Fruit fly (Drosophila melanogaster) whole organism, embryonic: ENCODE results near the gene CG1764.
A peak's percentile ranks its signal among the peaks of the same experiment; 100 is the strongest.

Experiments used
- Abd-B ChIP-seq: fragments of 200-800 bp; sonication (Bioruptor generic); optimal IDR thresholded peaks from 2 replicates; lab custom pipeline; 2018; ENCODE audit warnings: missing biosample characterization, mild to moderate bottlenecking, missing genetic modification characterization, moderate library complexity
- Adf1 ChIP-seq: fragments of 200-800 bp; sonication (Bioruptor generic); IDR thresholded peaks from 2 replicates; pipeline ENCODE4 v1.3.6; 2022; ENCODE audit warnings: missing biosample characterization, missing genetic modification characterization
- BEAF-32 ChIP-seq: fragments of 200-800 bp; sonication (Bioruptor generic); optimal IDR thresholded peaks from 3 replicates; lab custom pipeline; 2017; ENCODE audit warnings: missing biosample characterization, missing genetic modification characterization, mild to moderate bottlenecking, moderate library complexity, missing genetic modification reagents
- CG10209 ChIP-seq: fragments of 200-800 bp; sonication (Bioruptor generic); optimal IDR thresholded peaks from 3 replicates; lab custom pipeline; 2017; ENCODE audit warnings: missing biosample characterization, mild to moderate bottlenecking, missing genetic modification characterization, missing genetic modification reagents
- CG10543 ChIP-seq: fragments of 200-800 bp; sonication (Bioruptor generic); optimal IDR thresholded peaks from 3 replicates; lab custom pipeline; 2017; ENCODE audit warnings: missing biosample characterization, mild to moderate bottlenecking, missing genetic modification characterization, moderate library complexity
- CG10959 ChIP-seq: fragments of 200-800 bp; sonication (Bioruptor generic); IDR thresholded peaks from 2 replicates; pipeline ENCODE4 v1.3.6; 2022; ENCODE audit warnings: missing biosample characterization, missing genetic modification characterization
- CG12104 ChIP-seq: fragments of 200-800 bp; sonication (Bioruptor generic); optimal IDR thresholded peaks from 3 replicates; lab custom pipeline; 2016; ENCODE audit warnings: missing biosample characterization, missing genetic modification characterization
- CG12236 ChIP-seq: fragments of 200-800 bp; sonication (Bioruptor generic); optimal IDR thresholded peaks from 2 replicates; lab custom pipeline; 2016; ENCODE audit warnings: missing biosample characterization, missing genetic modification characterization
- CG14965 ChIP-seq: fragments of 200-800 bp; sonication (Bioruptor generic); optimal IDR thresholded peaks from 2 replicates; lab custom pipeline; 2016; ENCODE audit warnings: missing biosample characterization, missing genetic modification characterization, borderline replicate concordance
- CG15011 ChIP-seq: fragments of 200-800 bp; sonication (Bioruptor generic); optimal IDR thresholded peaks from 3 replicates; lab custom pipeline; 2018; ENCODE audit warnings: missing biosample characterization, mild to moderate bottlenecking, missing genetic modification characterization
- CG15479 ChIP-seq: fragments of 200-800 bp; sonication (Bioruptor generic); optimal IDR thresholded peaks from 3 replicates; lab custom pipeline; 2019; ENCODE audit warnings: missing biosample characterization, mild to moderate bottlenecking, missing genetic modification characterization, moderate library complexity
- CG16813 ChIP-seq: fragments of 200-800 bp; sonication (Bioruptor generic); IDR thresholded peaks from 3 replicates; pipeline ENCODE4 v1.3.6; 2022; ENCODE audit warnings: missing biosample characterization, missing genetic modification characterization; ENCODE audit not compliant: partially characterized antibody
- CG17802 ChIP-seq: fragments of 200-800 bp; sonication (Bioruptor generic); optimal IDR thresholded peaks from 2 replicates; lab custom pipeline; 2018; ENCODE audit warnings: missing biosample characterization, mild to moderate bottlenecking, missing genetic modification characterization, moderate library complexity
- CG18619 ChIP-seq: fragments of 200-800 bp; sonication (Bioruptor generic); optimal IDR thresholded peaks from 3 replicates; lab custom pipeline; 2017; ENCODE audit warnings: missing biosample characterization, mild to moderate bottlenecking, missing genetic modification characterization
- CG2199 ChIP-seq: fragments of 200-800 bp; sonication (Bioruptor generic); IDR thresholded peaks from 3 replicates; pipeline ENCODE4 v1.3.6; 2022; ENCODE audit warnings: missing biosample characterization, missing genetic modification characterization
- CG30020 ChIP-seq: fragments of 200-800 bp; optimal IDR thresholded peaks from 2 replicates; lab custom pipeline; 2019; ENCODE audit warnings: missing biosample characterization, mild to moderate bottlenecking, missing genetic modification characterization, moderate library complexity
- CG34422 ChIP-seq: fragments of 200-800 bp; sonication (Bioruptor generic); IDR thresholded peaks from 3 replicates; pipeline ENCODE4 v1.3.6; 2022; ENCODE audit warnings: missing biosample characterization, missing genetic modification characterization
- CG4404 ChIP-seq: fragments of 200-800 bp; sonication (Bioruptor generic); IDR thresholded peaks from 2 replicates; pipeline ENCODE4 v1.3.6; 2022; ENCODE audit warnings: missing biosample characterization, missing genetic modification characterization
- CG4707 ChIP-seq: fragments of 200-800 bp; sonication (Bioruptor generic); optimal IDR thresholded peaks from 2 replicates; lab custom pipeline; 2018; ENCODE audit warnings: missing biosample characterization, mild to moderate bottlenecking, missing genetic modification characterization, moderate library complexity
- CG7745 ChIP-seq: fragments of 200-800 bp; sonication (Bioruptor generic); optimal IDR thresholded peaks from 2 replicates; lab custom pipeline; 2018; ENCODE audit warnings: missing biosample characterization, mild to moderate bottlenecking, missing genetic modification characterization, moderate library complexity
- CG8388 ChIP-seq: fragments of 200-800 bp; sonication (Bioruptor generic); optimal IDR thresholded peaks from 2 replicates; lab custom pipeline; 2019; ENCODE audit warnings: missing biosample characterization, mild to moderate bottlenecking, missing genetic modification characterization, moderate library complexity
- CG8924 ChIP-seq: fragments of 200-800 bp; optimal IDR thresholded peaks from 3 replicates; lab custom pipeline; 2019; ENCODE audit warnings: missing biosample characterization, mild to moderate bottlenecking, missing genetic modification characterization, moderate library complexity
- CG9876 ChIP-seq: fragments of 200-800 bp; sonication (Bioruptor generic); optimal IDR thresholded peaks from 2 replicates; lab custom pipeline; 2016; ENCODE audit warnings: missing biosample characterization, missing genetic modification characterization
- D19A ChIP-seq: fragments of 200-800 bp; optimal IDR thresholded peaks from 3 replicates; lab custom pipeline; 2019; ENCODE audit warnings: missing biosample characterization, mild to moderate bottlenecking, missing genetic modification characterization, moderate library complexity
- Dek ChIP-seq: fragments of 200-800 bp; sonication (Bioruptor generic); optimal IDR thresholded peaks from 3 replicates; lab custom pipeline; 2019; ENCODE audit warnings: missing biosample characterization, mild to moderate bottlenecking, missing genetic modification characterization, moderate library complexity
- Dfd ChIP-seq, 2 experiments: fragments of >200 bp; optimal IDR thresholded peaks; 2 replicates each; lab custom pipeline; 2017; ENCODE audit warnings: missing biosample characterization in 2 of 2, missing genetic modification characterization in 2 of 2
- ERR ChIP-seq: fragments of 200-800 bp; sonication (Bioruptor generic); optimal IDR thresholded peaks from 2 replicates; lab custom pipeline; 2016; ENCODE audit warnings: missing biosample characterization, missing genetic modification characterization
- Gsc ChIP-seq: fragments of 200-800 bp; sonication (Bioruptor generic); IDR thresholded peaks from 2 replicates; pipeline ENCODE4 v1.3.6; 2022; ENCODE audit warnings: missing biosample characterization, missing genetic modification characterization
- Hey ChIP-seq: fragments of 200-800 bp; sonication (Bioruptor generic); optimal IDR thresholded peaks from 3 replicates; lab custom pipeline; 2018; ENCODE audit warnings: missing biosample characterization, mild to moderate bottlenecking, missing genetic modification characterization
- Jarid2 ChIP-seq: fragments of 200-800 bp; sonication (Bioruptor generic); optimal IDR thresholded peaks from 3 replicates; lab custom pipeline; 2017; ENCODE audit warnings: mild to moderate bottlenecking, missing biosample characterization, missing genetic modification reagents, missing genetic modification characterization
- Lim3 ChIP-seq: fragments of 200-800 bp; sonication (Bioruptor generic); IDR thresholded peaks from 2 replicates; pipeline ENCODE4 v1.3.6; 2022; ENCODE audit warnings: missing biosample characterization, missing genetic modification characterization
- Mad ChIP-seq: fragments of 200-800 bp; sonication (Bioruptor generic); optimal IDR thresholded peaks from 2 replicates; lab custom pipeline; 2016; ENCODE audit warnings: missing biosample characterization, missing genetic modification characterization
- NfI ChIP-seq: fragments of 200-800 bp; sonication (Bioruptor generic); optimal IDR thresholded peaks from 3 replicates; lab custom pipeline; 2018; ENCODE audit warnings: missing biosample characterization, mild to moderate bottlenecking, missing genetic modification characterization, moderate library complexity
- Scr ChIP-seq: fragments of 200-800 bp; sonication (Bioruptor generic); IDR thresholded peaks from 2 replicates; pipeline ENCODE4 v1.3.6; 2022; ENCODE audit warnings: missing biosample characterization, missing genetic modification characterization; ENCODE audit not compliant: partially characterized antibody
- Side ChIP-seq: fragments of 200-800 bp; sonication (Bioruptor generic); optimal IDR thresholded peaks from 2 replicates; lab custom pipeline; 2016; ENCODE audit warnings: missing biosample characterization, missing genetic modification characterization
- Sox102F ChIP-seq: fragments of 200-800 bp; sonication (Bioruptor generic); optimal IDR thresholded peaks from 2 replicates; lab custom pipeline; 2018; ENCODE audit warnings: missing biosample characterization, mild to moderate bottlenecking, missing genetic modification characterization, moderate library complexity
- Sry-β ChIP-seq: fragments of 200-800 bp; sonication (Bioruptor generic); optimal IDR thresholded peaks from 2 replicates; lab custom pipeline; 2018; ENCODE audit warnings: missing biosample characterization, mild to moderate bottlenecking, missing genetic modification characterization, moderate library complexity
- Sry-δ ChIP-seq: fragments of 200-800 bp; sonication (Bioruptor generic); optimal IDR thresholded peaks from 2 replicates; lab custom pipeline; 2016; ENCODE audit warnings: missing biosample characterization, missing genetic modification characterization
- Taf1 ChIP-seq: fragments of 200-800 bp; sonication (Bioruptor generic); IDR thresholded peaks from 2 replicates; pipeline ENCODE4 v1.3.6; 2022; ENCODE audit warnings: missing biosample characterization, missing genetic modification characterization
- YL-1 ChIP-seq: fragments of 200-800 bp; sonication (Bioruptor generic); optimal IDR thresholded peaks from 3 replicates; lab custom pipeline; 2017; ENCODE audit warnings: missing biosample characterization, mild to moderate bottlenecking, missing genetic modification characterization
- ap ChIP-seq: fragments of 200-800 bp; sonication (Bioruptor generic); IDR thresholded peaks from 2 replicates; pipeline ENCODE4 v1.3.6; 2022; ENCODE audit warnings: missing biosample characterization, missing genetic modification characterization
- bowl ChIP-seq: fragments of 200-800 bp; sonication (Bioruptor generic); IDR thresholded peaks from 2 replicates; pipeline ENCODE4 v1.3.6; 2022; ENCODE audit warnings: missing biosample characterization, missing genetic modification characterization
- dysf ChIP-seq: fragments of 200-800 bp; sonication (Bioruptor generic); IDR thresholded peaks from 3 replicates; pipeline ENCODE4 v1.3.6; 2022; ENCODE audit warnings: missing biosample characterization, missing genetic modification characterization
- hkb ChIP-seq, 2 experiments: fragments of 200-800 bp in 1 of 2; fragments of >200 bp in 1 of 2; sonication (Bioruptor generic) in 1 of 2; IDR thresholded peaks in 1 of 2; optimal IDR thresholded peaks in 1 of 2; 2 replicates each; pipeline versions ENCODE4 v1.3.6 to Lab custom; 2017 to 2022; ENCODE audit warnings: missing biosample characterization in 1 of 2, missing genetic modification characterization in 1 of 2
- kni ChIP-seq: fragments of 200-800 bp; sonication (Bioruptor generic); optimal IDR thresholded peaks from 3 replicates; lab custom pipeline; 2017; ENCODE audit warnings: mild to moderate bottlenecking, missing biosample characterization, missing genetic modification reagents, missing genetic modification characterization
- lov ChIP-seq, 2 experiments: fragments of 200-800 bp in 1 of 2; fragments of >200 bp in 1 of 2; sonication (Bioruptor generic) in 1 of 2; IDR thresholded peaks in 1 of 2; optimal IDR thresholded peaks in 1 of 2; 2 replicates in 1 of 2; 3 replicates in 1 of 2; pipeline versions ENCODE4 v1.3.6 to Lab custom; 2017 to 2022; ENCODE audit warnings: missing biosample characterization in 1 of 2, missing genetic modification characterization in 1 of 2
- luna ChIP-seq: fragments of 200-800 bp; sonication (Bioruptor generic); optimal IDR thresholded peaks from 2 replicates; lab custom pipeline; 2016; ENCODE audit warnings: missing biosample characterization, missing genetic modification characterization
- pb ChIP-seq: fragments of 200-800 bp; sonication (Bioruptor generic); optimal IDR thresholded peaks from 3 replicates; lab custom pipeline; 2016; ENCODE audit warnings: missing biosample characterization, missing genetic modification characterization
- pnt ChIP-seq: fragments of 200-800 bp; sonication (Bioruptor generic); optimal IDR thresholded peaks from 3 replicates; lab custom pipeline; 2016; ENCODE audit warnings: missing biosample characterization, missing genetic modification characterization
- schlank ChIP-seq: fragments of 200-800 bp; sonication (Bioruptor generic); optimal IDR thresholded peaks from 2 replicates; lab custom pipeline; 2018; ENCODE audit warnings: missing biosample characterization, mild to moderate bottlenecking, missing genetic modification characterization

CG1764 gene

DNA sequence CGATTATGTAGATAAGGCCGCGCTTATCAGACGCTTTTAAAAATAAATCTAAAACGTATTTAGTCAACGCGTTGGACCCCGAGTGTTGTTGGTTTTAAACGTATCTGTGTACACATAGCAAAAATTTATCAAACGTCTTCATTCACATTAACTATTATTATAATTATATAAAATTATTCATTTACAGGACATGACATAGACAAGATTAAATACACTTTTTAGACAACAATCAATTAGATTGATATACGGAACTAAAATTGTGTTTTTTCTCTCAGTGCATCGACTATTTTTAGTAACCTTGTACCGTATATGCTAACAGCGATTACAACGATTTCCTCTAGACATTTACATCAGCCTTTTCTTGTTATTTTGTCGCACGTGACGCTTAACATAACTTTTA is 25.5 kb downstream of the CG1764 start (continued):
- TF ChIP-seq CG30020 (tag; lab: Kevin White, UChicago) (no peak), Adf1 (GFP tag; lab: Robert Waterston, UW) (peak; percentile 71), CG34422 (peak; percentile 63; the same call in 1 of the 3 replicates), CG18619 (GFP tag; lab: Kevin White, UChicago) (peak; percentile 69), kni (GFP tag; lab: Kevin White, UChicago) (no peak), CG12236 (GFP tag; lab: Kevin White, UChicago) (no peak), CG10543 (GFP tag; lab: Kevin White, UChicago) (peak; percentile 62), Taf1 (GFP tag; lab: Robert Waterston, UW) (peak; percentile 67), Side (no peak), NfI (GFP tag; lab: Kevin White, UChicago) (peak; percentile 71), CG10209 (peak; percentile 76), BEAF-32 (GFP tag; lab: Kevin White, UChicago) (no peak), Hey (tag; lab: Kevin White, UChicago) (no peak), ERR (GFP tag; lab: Kevin White, UChicago) (no peak), CG17802 (tag; lab: Kevin White, UChicago) (no peak), CG7745 (tag; lab: Kevin White, UChicago) (no peak), Mad (GFP tag; lab: Kevin White, UChicago) (no peak), Lim3 (GFP tag; lab: Robert Waterston, UW) (no peak), CG4404 (GFP tag; lab: Robert Waterston, UW) (peak; percentile 35), CG4707 (GFP tag; lab: Kevin White, UChicago) (no peak), schlank (tag; lab: Kevin White, UChicago) (peak; percentile 53), Gsc (no peak), pb (no peak), lov (optimal IDR thresholded peaks at IDR 0.05; lab: Kevin White, UChicago) (no peak), lov (GFP tag; IDR thresholded peaks at IDR 0.05; lab: Robert Waterston, UW) (0 out of 3 replicates have a peak, but pooled peaks have one; percentile 15), luna (GFP tag; lab: Kevin White, UChicago) (no peak), CG10959 (GFP tag; lab: Robert Waterston, UW) (no peak), CG15479 (GFP tag; lab: Kevin White, UChicago) (no peak), Dek (tag; lab: Kevin White, UChicago) (peak; percentile 80), Abd-B (GFP tag; lab: Kevin White, UChicago) (peak; percentile 56), CG16813 (GFP tag; lab: Robert Waterston, UW) (no peak), Sry-δ (GFP tag; lab: Kevin White, UChicago) (no peak), CG8924 (tag; lab: Kevin White, UChicago) (peak; percentile 84), pnt (GFP tag; lab: Kevin White, UChicago) (no peak), D19A (tag; lab: Kevin White, UChicago) (peak; percentile 57), bowl (GFP tag; lab: Robert Waterston, UW) (no peak), CG14965 (no peak), dysf (GFP tag; lab: Robert Waterston, UW) (peak; percentile 87), Sry-β (GFP tag; lab: Kevin White, UChicago) (no peak), Sox102F (peak; percentile 66), Scr (GFP tag; lab: Robert Waterston, UW) (no peak), CG9876 (GFP tag; lab: Kevin White, UChicago) (no peak), CG15011 (peak; percentile 68), CG8388 (GFP tag; lab: Kevin White, UChicago) (peak; percentile 52), hkb (optimal IDR thresholded peaks at IDR 0.05; lab: Kevin White, UChicago) (no peak), hkb (GFP tag; IDR thresholded peaks at IDR 0.05; lab: Robert Waterston, UW) (peak; percentile 85), Dfd (GFP tag; optimal IDR thresholded peaks at IDR 0.05; lab: Kevin White, UChicago) (no peak), YL-1 (GFP tag; lab: Kevin White, UChicago) (no peak), ap (GFP tag; lab: Robert Waterston, UW) (no peak), CG2199 (GFP tag; lab: Robert Waterston, UW) (no peak), Jarid2 (peak; percentile 20), CG12104 (peak; percentile 51)
